Worm (Caenorhabditis elegans): ENCODE results near the gene tut-1.

tut-1 gene

ce11 chrIV:143807-144371 lies 22.4 kb upstream of the tut-1 start (continued):
- TF ChIP-seq egl-13 (tag; optimal IDR thresholded peaks at IDR 0.05) = no peak
- TF ChIP-seq nhr-11 (tag; optimal IDR thresholded peaks at IDR 0.05) = no peak
- peak in 1 of 6 experiments; percentile 5 for TF ChIP-seq elt-3 (tag; optimal IDR thresholded peaks at IDR 0.05)
- peak; percentile 64 for TF ChIP-seq dsc-1 (tag; optimal IDR thresholded peaks at IDR 0.05)
- TF ChIP-seq tlp-1 (tag; optimal IDR thresholded peaks at IDR 0.05) = no peak
- no peak for TF ChIP-seq efl-3 (GFP tag; optimal IDR thresholded peaks at IDR 0.05)
- TF ChIP-seq grh-1 (GFP tag; IDR thresholded peaks at IDR 0.05) = no peak
- no peak for TF ChIP-seq nhr-85 (tag)
- TF ChIP-seq C16A3.4 (tag; optimal IDR thresholded peaks at IDR 0.05) = peak; percentile 39
- peak in 2 of 3 experiments; percentile 42 to 73 for TF ChIP-seq ceh-82 (tag; optimal IDR thresholded peaks at IDR 0.05)
- TF ChIP-seq lir-3 (tag; optimal IDR thresholded peaks at IDR 0.05; ENCODE audit: poor library complexity) = no peak
- TF ChIP-seq ceh-63 (GFP tag; optimal IDR thresholded peaks at IDR 0.05) = no peak
- no peak for TF ChIP-seq snpc-4 (tag; optimal IDR thresholded peaks at IDR 0.05)
- TF ChIP-seq ets-5 (GFP tag; IDR thresholded peaks at IDR 0.05) = no peak
- peak; percentile 85 for TF ChIP-seq rnt-1 (tag; optimal IDR thresholded peaks at IDR 0.05)

- TF ChIP-seq ceh-82 (tag; optimal IDR thresholded peaks at IDR 0.05) (no peak), lin-35 (GFP tag; optimal IDR thresholded peaks at IDR 0.05) (no peak), nhr-237 (tag; optimal IDR thresholded peaks at IDR 0.05) (no peak), nhr-85 (tag) (no peak), hlh-17 (GFP tag; optimal IDR thresholded peaks at IDR 0.05; ENCODE audit: borderline replicate concordance) (no peak), C04F5.9 (tag; optimal IDR thresholded peaks at IDR 0.05) (no peak)
Measured at ce11 chrIV:141022-141421, 19.5 kb upstream of the tut-1 start.

ce11 chrIV:139652-140051 lies 18.1 kb upstream of the tut-1 start:
- TF ChIP-seq ets-5 (GFP tag; IDR thresholded peaks at IDR 0.05) (no peak), ceh-8 (GFP tag; optimal IDR thresholded peaks at IDR 0.05) (peak; percentile 29), nhr-19 (GFP tag; conservative IDR thresholded peaks at IDR 0.05) (no peak), vab-15 (tag; optimal IDR thresholded peaks at IDR 0.05) (no peak), unc-62 (GFP tag; optimal IDR thresholded peaks at IDR 0.05) (no peak), rnt-1 (tag; optimal IDR thresholded peaks at IDR 0.05) (no peak), snu-23 (GFP tag; optimal IDR thresholded peaks at IDR 0.05) (no peak)

- TF ChIP-seq hpl-2 (GFP tag; optimal IDR thresholded peaks at IDR 0.05) (no peak), nhr-47 (tag; optimal IDR thresholded peaks at IDR 0.05) (peak; percentile 33), egl-13 (tag; optimal IDR thresholded peaks at IDR 0.05) (peak; percentile 53), vab-15 (tag; optimal IDR thresholded peaks at IDR 0.05) (no peak), fkh-8 (tag; optimal IDR thresholded peaks at IDR 0.05) (peak; percentile 55), C04F5.9 (tag; optimal IDR thresholded peaks at IDR 0.05) (no peak), C16A3.4 (tag; optimal IDR thresholded peaks at IDR 0.05) (no peak), nhr-85 (tag) (no peak), tlp-1 (tag; optimal IDR thresholded peaks at IDR 0.05) (no peak), dsc-1 (tag; optimal IDR thresholded peaks at IDR 0.05) (peak; percentile 83)
Measured at ce11 chrIV:133968-134367, 12.5 kb upstream of the tut-1 start.

- TF ChIP-seq nhr-84 (tag; optimal IDR thresholded peaks at IDR 0.05) (no peak), dpl-1 (GFP tag; optimal IDR thresholded peaks at IDR 0.05) (peak in 1 of 3 experiments; percentile 12), snu-23 (GFP tag; optimal IDR thresholded peaks at IDR 0.05) (no peak), nhr-47 (tag; optimal IDR thresholded peaks at IDR 0.05) (peak; percentile 42), fkh-8 (tag; optimal IDR thresholded peaks at IDR 0.05) (peak; percentile 73), sox-4 (tag; optimal IDR thresholded peaks at IDR 0.05) (peak; percentile 37), blmp-1 (tag; optimal IDR thresholded peaks at IDR 0.05) (no peak), F16B12.6 (tag; optimal IDR thresholded peaks at IDR 0.05) (no peak), lin-14 (GFP tag; optimal IDR thresholded peaks at IDR 0.05) (peak; percentile 73), xbp-1 (tag; optimal IDR thresholded peaks at IDR 0.05) (peak; percentile 49), lin-15B (tag; optimal IDR thresholded peaks at IDR 0.05) (no peak), ama-1 (optimal IDR thresholded peaks at IDR 0.05) (no peak), egl-13 (tag; optimal IDR thresholded peaks at IDR 0.05) (peak; percentile 67), alr-1 (tag; optimal IDR thresholded peaks at IDR 0.05; ENCODE audit: borderline replicate concordance) (no peak), zag-1 (tag; optimal IDR thresholded peaks at IDR 0.05) (no peak), nhr-90 (tag; optimal IDR thresholded peaks at IDR 0.05; ENCODE audit: poor library complexity) (no peak), swsn-7 (tag; optimal IDR thresholded peaks at IDR 0.05) (peak; percentile 33), lir-3 (tag; optimal IDR thresholded peaks at IDR 0.05; ENCODE audit: poor library complexity) (no peak), mef-2 (tag; optimal IDR thresholded peaks at IDR 0.05) (no peak), ceh-90 (tag; optimal IDR thresholded peaks at IDR 0.05) (no peak), pag-3 (tag; optimal IDR thresholded peaks at IDR 0.05; ENCODE audit: borderline replicate concordance, insufficient read depth) (no peak), tbx-2 (tag; optimal IDR thresholded peaks at IDR 0.05) (peak; percentile 18)
Measured at ce11 chrIV:132095-132494, 10.6 kb upstream of the tut-1 start, which contains the start of gene daf-1. Gene daf-1, plus strand, starts transcription at chrIV:132416.
